Worm (Caenorhabditis elegans): ENCODE measurements around the gene Y57A10A.8.

DNA sequence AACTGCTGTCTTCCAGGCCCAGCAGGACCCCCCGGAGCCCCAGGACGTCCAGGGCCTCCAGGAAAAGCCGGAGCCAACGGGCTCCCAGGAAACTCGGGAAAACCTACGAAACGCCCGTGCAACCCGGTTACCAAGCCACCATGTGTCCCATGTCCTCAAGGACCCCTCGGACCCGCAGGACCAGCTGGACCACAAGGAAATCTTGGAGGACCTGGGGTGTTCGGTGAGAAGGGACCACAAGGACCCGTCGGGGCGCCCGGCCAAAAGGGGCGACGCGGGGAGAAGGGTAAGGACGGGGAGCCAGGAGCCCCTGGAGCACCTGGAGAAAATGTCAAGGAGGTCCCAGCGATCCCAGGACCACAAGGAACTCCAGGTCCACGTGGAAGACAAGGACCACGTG lies 10.8 kb downstream of the Y57A10A.8 start:
- no peak for TF ChIP-seq med-1 (GFP tag; optimal IDR thresholded peaks at IDR 0.05; ENCODE audit: insufficient read depth)
- TF ChIP-seq flt-1 (GFP tag; IDR thresholded peaks at IDR 0.05): no peak
- no peak for TF ChIP-seq T22C8.4 (GFP tag; IDR thresholded peaks at IDR 0.05)
- TF ChIP-seq klf-2 (GFP tag; conservative IDR thresholded peaks at IDR 0.05): no peak
- TF ChIP-seq tab-1 (GFP tag; IDR thresholded peaks at IDR 0.05): no peak
